Worm (Caenorhabditis elegans): ENCODE results near the gene F59A6.4.

DNA sequence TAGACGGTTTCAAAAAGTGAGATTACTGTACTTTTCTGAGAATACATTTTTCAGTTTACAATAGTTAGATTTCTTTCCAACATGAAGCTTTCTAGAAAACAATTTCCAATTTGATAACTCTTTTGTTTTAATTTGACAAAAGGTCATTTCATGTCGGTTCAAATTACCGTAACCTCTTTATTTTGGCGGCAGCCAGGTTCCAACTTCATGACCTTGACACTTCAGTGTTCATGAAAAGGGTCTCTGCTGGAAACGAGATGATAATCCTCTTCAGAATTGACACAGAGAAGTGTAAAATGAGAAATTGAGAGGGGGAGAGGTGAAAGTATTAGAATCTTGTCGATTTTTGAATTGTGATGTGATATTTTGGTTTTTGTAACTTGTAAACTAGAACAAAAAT is 16.6 kb downstream of the F59A6.4 start:
- TF ChIP-seq ceh-13 (GFP tag; optimal IDR thresholded peaks at IDR 0.05) (no peak), hmg-4 (GFP tag; optimal IDR thresholded peaks at IDR 0.05) (no peak), ets-7 (tag; optimal IDR thresholded peaks at IDR 0.05) (no peak), F13C5.2 (tag; optimal IDR thresholded peaks at IDR 0.05) (no peak)
